Worm (Caenorhabditis elegans) whole organism, L1 larva: ENCODE data around the gene cutl-15.

Experiments
- ama-1 ChIP-seq: fragments of 150-350 bp; optimal IDR thresholded peaks from 2 replicates; lab custom pipeline; 2014
- ceh-82 ChIP-seq, 3 experiments: fragments of 150-350 bp in 1 of 3; sonication (generic microtip) in 2 of 3; optimal IDR thresholded peaks; 2 replicates each; lab custom pipeline; 2014 to 2017; ENCODE audit warnings: missing biosample characterization in 3 of 3, missing genetic modification characterization in 3 of 3
- dsc-1 ChIP-seq: sonication (generic microtip); optimal IDR thresholded peaks from 2 replicates; lab custom pipeline; 2016; ENCODE audit warnings: mild to moderate bottlenecking, missing genetic modification characterization, missing compliant biosample characterization
- lin-13 ChIP-seq: fragments of 150-350 bp; optimal IDR thresholded peaks from 2 replicates; lab custom pipeline; 2014; ENCODE audit warnings: missing biosample characterization, missing genetic modification reagents, missing genetic modification characterization
- lin-15B ChIP-seq: fragments of 150-350 bp; sonication (generic microtip); optimal IDR thresholded peaks from 3 replicates; lab custom pipeline; 2014; ENCODE audit warnings: missing biosample characterization, missing genetic modification characterization
- nhr-11 ChIP-seq: fragments of 150-350 bp; optimal IDR thresholded peaks from 2 replicates; lab custom pipeline; 2014; ENCODE audit warnings: missing biosample characterization, missing genetic modification characterization
- nhr-237 ChIP-seq: fragments of 150-350 bp; optimal IDR thresholded peaks from 2 replicates; lab custom pipeline; 2014; ENCODE audit warnings: missing biosample characterization, missing genetic modification characterization
- nhr-76 ChIP-seq: sonication (generic microtip); optimal IDR thresholded peaks from 2 replicates; lab custom pipeline; 2017; ENCODE audit warnings: missing biosample characterization, missing genetic modification characterization
- rnt-1 ChIP-seq: sonication (generic microtip); optimal IDR thresholded peaks from 2 replicates; lab custom pipeline; 2016; ENCODE audit warnings: mild to moderate bottlenecking, missing genetic modification characterization, moderate library complexity, missing compliant biosample characterization
- sptf-1 ChIP-seq: fragments of 150-350 bp; optimal IDR thresholded peaks from 2 replicates; lab custom pipeline; 2014; ENCODE audit warnings: missing biosample characterization, missing genetic modification characterization
- tbx-2 ChIP-seq: sonication (generic microtip); optimal IDR thresholded peaks from 2 replicates; lab custom pipeline; 2016; ENCODE audit warnings: missing genetic modification characterization, missing compliant biosample characterization

- TF ChIP-seq nhr-76 (tag; lab: Kevin White, UChicago): no peak
- TF ChIP-seq sptf-1 (tag; lab: Kevin White, UChicago): no peak
- no peak for TF ChIP-seq lin-15B
- TF ChIP-seq lin-13 (GFP tag; lab: Kevin White, UChicago): no peak
- TF ChIP-seq tbx-2 (tag; lab: Kevin White, UChicago): no peak
- TF ChIP-seq ceh-82 (tag; optimal IDR thresholded peaks at IDR 0.05; lab: Kevin White, UChicago): no peak
- no peak for TF ChIP-seq nhr-237 (tag; lab: Kevin White, UChicago)
- TF ChIP-seq ama-1 (lab: Kevin White, UChicago): no peak
- no peak for TF ChIP-seq nhr-11 (tag; lab: Kevin White, UChicago)
- TF ChIP-seq rnt-1 (tag; lab: Kevin White, UChicago): no peak
- no peak for TF ChIP-seq dsc-1 (tag; lab: Kevin White, UChicago)
Measured at ce11 chrII:8938907-8939622, 8.4 kb downstream of the cutl-15 start.
